Fruit fly (Drosophila melanogaster): ENCODE measurements around the gene CG42571.

DNA sequence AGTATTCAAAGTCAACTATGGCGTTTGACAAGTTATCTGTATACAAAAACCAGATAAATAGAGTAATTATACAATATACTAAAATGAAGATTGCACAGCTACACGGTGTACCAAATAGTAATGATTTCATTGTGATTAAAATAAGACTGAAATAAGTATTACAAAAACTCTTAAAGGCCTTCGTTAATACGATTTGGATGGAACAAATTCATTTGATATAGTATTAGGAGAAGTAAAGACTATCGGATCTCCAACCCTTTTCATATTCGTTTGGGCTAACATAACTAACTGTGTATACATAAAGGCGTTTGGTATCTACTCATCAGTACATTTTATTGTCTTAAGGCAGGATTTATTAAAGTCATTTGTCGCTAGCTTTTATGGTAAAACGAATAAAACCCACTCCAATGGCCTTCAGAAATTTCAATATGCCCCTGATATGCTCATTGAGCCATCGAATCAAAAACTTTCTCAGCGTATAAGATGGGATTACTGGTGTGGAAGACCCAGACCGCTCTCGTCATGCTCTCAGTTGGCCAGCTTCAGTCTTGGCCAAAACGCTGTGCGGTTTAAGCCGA, 32.8 kb upstream of the CG42571 start, which contains the start of the genes CG7579 and Pgant8:
- TF ChIP-seq CTCF (optimal IDR thresholded peaks at IDR 0.05) (no peak), CG8478 (optimal IDR thresholded peaks at IDR 0.05) (no peak)

All from S2 (cell line).